Worm (Caenorhabditis elegans) whole organism, early embryonic: Measurements from ENCODE around the gene fbxb-20.
"Not testable (repeated sequence)": the region's sequence is repeated elsewhere in the genome, so short reads cannot be mapped to it uniquely, and the experiment has no call there.

ENCODE experiments used
- B0310.2 ChIP-seq: sonication (generic microtip); optimal IDR thresholded peaks from 2 replicates; lab custom pipeline; 2016; ENCODE audit warnings: mild to moderate bottlenecking, missing genetic modification characterization, missing compliant biosample characterization
- F13C5.2 ChIP-seq: sonication (generic microtip); optimal IDR thresholded peaks from 2 replicates; lab custom pipeline; 2017; ENCODE audit warnings: mild to moderate bottlenecking, missing genetic modification characterization, inconsistent platforms, missing compliant biosample characterization
- aly-1 ChIP-seq: sonication (generic microtip); optimal IDR thresholded peaks from 2 replicates; lab custom pipeline; 2016; ENCODE audit warnings: missing genetic modification characterization, missing compliant biosample characterization
- ama-1 ChIP-seq: fragments of 150-350 bp; optimal IDR thresholded peaks from 2 replicates; lab custom pipeline; 2014
- ceh-13 ChIP-seq: fragments of 200-800 bp; sonication (Bioruptor generic); optimal IDR thresholded peaks from 2 replicates; lab custom pipeline; 2018; ENCODE audit warnings: mild to moderate bottlenecking, missing genetic modification characterization, missing compliant biosample characterization
- ceh-36 ChIP-seq: sonication (generic microtip); optimal IDR thresholded peaks from 2 replicates; lab custom pipeline; 2016; ENCODE audit warnings: missing genetic modification characterization, inconsistent platforms, missing compliant biosample characterization
- ets-7 ChIP-seq: sonication (generic microtip); optimal IDR thresholded peaks from 2 replicates; lab custom pipeline; 2016; ENCODE audit warnings: missing genotype, missing genetic modification characterization, missing compliant biosample characterization
- flt-1 ChIP-seq: fragments of 200-800 bp; sonication (Bioruptor generic); IDR thresholded peaks from 2 replicates; pipeline ENCODE4 v1.3.6; 2022; ENCODE audit warnings: missing genetic modification characterization, missing compliant biosample characterization
- hmbx-1 ChIP-seq: sonication (generic microtip); optimal IDR thresholded peaks from 2 replicates; lab custom pipeline; 2016; ENCODE audit warnings: mild to moderate bottlenecking, missing genetic modification characterization, missing compliant biosample characterization
- hmg-4 ChIP-seq: fragments of 200-800 bp; sonication (Bioruptor generic); optimal IDR thresholded peaks from 2 replicates; lab custom pipeline; 2018; ENCODE audit warnings: mild to moderate bottlenecking, missing genetic modification characterization, missing compliant biosample characterization
- hnd-1 ChIP-seq: sonication (generic microtip); optimal IDR thresholded peaks from 2 replicates; lab custom pipeline; 2016; ENCODE audit warnings: missing genetic modification characterization, missing compliant biosample characterization
- pes-1 ChIP-seq: fragments of 200-800 bp; sonication (Bioruptor generic); IDR thresholded peaks from 2 replicates; pipeline ENCODE4 v1.3.6; 2022; ENCODE audit warnings: missing genetic modification reagents, missing genetic modification characterization, missing compliant biosample characterization
- scrt-1 ChIP-seq: fragments of 200-800 bp; sonication (Bioruptor generic); IDR thresholded peaks from 2 replicates; pipeline ENCODE4 v1.3.6; 2022; ENCODE audit warnings: missing genetic modification characterization, missing compliant biosample characterization
- sea-1 ChIP-seq: fragments of 200-800 bp; sonication (Bioruptor generic); conservative IDR thresholded peaks from 2 replicates; pipeline ENCODE4 v1.3.6; 2022; ENCODE audit warnings: missing genetic modification characterization, missing compliant biosample characterization
- tbx-11 ChIP-seq: fragments of 200-800 bp; sonication (Bioruptor generic); IDR thresholded peaks from 2 replicates; pipeline ENCODE4 v1.3.6; 2022; ENCODE audit warnings: missing genetic modification characterization, missing compliant biosample characterization
- tbx-37 ChIP-seq: fragments of 200-800 bp; sonication (Bioruptor generic); conservative IDR thresholded peaks from 2 replicates; pipeline ENCODE4 v1.3.6; 2022; ENCODE audit warnings: missing genetic modification reagents, missing genetic modification characterization, missing compliant biosample characterization
- tra-4 ChIP-seq: sonication (generic microtip); optimal IDR thresholded peaks from 2 replicates; lab custom pipeline; 2017; ENCODE audit warnings: missing genetic modification characterization, missing compliant biosample characterization

Gene fbxb-20

DNA sequence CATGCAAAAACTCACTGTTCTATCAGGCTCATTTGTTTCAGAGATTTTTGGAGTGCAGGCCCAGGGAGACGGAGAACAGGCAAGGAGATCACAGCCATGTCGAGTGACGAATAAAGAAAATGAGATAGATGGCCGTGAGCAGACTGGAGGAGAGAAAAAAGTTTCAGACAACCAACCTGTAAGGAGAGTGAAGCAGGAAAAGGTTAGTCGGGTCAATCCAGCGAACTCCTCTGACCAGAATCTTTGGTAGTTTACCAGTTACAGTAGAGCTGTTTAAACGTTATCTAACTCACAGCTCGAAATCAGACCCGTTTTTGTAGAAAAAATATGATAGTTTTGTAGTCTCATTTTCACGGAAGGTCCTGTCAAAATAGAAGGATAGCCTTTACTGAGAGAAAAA is 1.6 kb downstream of the fbxb-20 start, which contains the start of gene fbxb-21:
fbxb-21 (minus strand) TSS at position 101 of the 400 bp plus-strand sequence.
- TF ChIP-seq hmbx-1 (tag; lab: Kevin White, UChicago) (no peak), ets-7 (no peak), ama-1 (no peak), ceh-36 (no peak), tbx-37 (GFP tag; lab: Robert Waterston, UW) (no peak), F13C5.2 (tag; lab: Kevin White, UChicago) (no peak), pes-1 (GFP tag; lab: Robert Waterston, UW) (no peak), tra-4 (tag; lab: Kevin White, UChicago) (no peak), hmg-4 (GFP tag; lab: Kevin White, UChicago) (no peak)

DNA sequence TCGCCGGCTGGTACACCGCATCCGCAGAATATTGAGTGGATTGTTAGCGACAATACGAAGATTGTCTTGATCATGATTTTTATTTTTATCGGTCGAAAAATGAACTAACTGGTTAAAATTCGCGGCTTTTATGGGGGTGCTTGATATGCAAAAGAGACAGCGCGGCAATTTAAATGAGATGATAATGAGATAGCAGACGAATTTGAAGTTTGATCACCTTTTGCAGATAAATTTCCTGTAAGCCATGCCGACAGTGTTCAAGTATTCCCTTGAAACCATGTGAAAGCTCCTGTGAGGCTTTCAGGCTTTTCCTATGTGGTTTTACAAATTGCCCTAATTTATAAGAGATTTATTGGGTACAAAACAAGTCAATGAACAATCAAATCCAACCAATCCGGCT is 4.2 kb downstream of the fbxb-20 start, which contains the start of gene ZC204.17:
ZC204.17 (minus strand) TSS at position 101 of the 400 bp plus-strand sequence.
- TF ChIP-seq hmg-4 (GFP tag; lab: Kevin White, UChicago), result no peak
- no peak for TF ChIP-seq sea-1
- TF ChIP-seq F13C5.2 (tag; lab: Kevin White, UChicago), result no peak
- no peak for TF ChIP-seq ceh-36
- no peak for TF ChIP-seq B0310.2 (tag; lab: Kevin White, UChicago)
- TF ChIP-seq hnd-1 (tag; lab: Kevin White, UChicago), result no peak
- TF ChIP-seq tbx-11 (GFP tag; lab: Robert Waterston, UW), result no peak
- TF ChIP-seq tbx-37 (GFP tag; lab: Robert Waterston, UW), result no peak
- no peak for TF ChIP-seq aly-1
- TF ChIP-seq ceh-13 (GFP tag; lab: Kevin White, UChicago), result no peak

DNA sequence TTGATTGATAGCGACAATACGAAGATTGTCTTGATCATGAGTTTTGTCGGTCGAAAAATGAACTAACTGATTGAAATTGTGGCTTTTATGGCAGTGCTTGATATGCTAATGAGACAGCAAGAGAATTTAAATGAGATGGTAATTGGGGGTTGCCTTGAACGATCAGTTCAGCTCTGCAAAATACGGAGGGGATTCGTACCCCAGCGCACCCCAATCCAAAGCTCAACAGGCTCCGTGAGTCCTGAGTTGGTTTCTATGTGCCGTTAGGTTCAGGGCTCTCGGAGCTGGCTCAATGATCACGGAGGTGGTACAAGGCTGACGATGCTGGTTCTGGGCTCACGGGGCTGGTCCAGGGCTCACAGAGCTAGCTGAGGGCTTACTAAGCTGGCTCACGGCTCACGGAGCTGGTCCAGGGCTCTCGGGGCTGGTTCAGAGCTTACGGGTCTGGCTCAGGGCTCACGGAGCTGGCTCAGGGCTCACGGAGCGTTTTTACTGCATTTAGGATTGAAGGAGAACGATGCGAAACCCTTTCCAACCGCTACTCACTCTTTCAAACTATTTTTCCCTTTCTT is 5.5 kb downstream of the fbxb-20 start, which contains the start of gene ZC204.6:
ZC204.6 (minus strand) TSS at position 51 of the 572 bp plus-strand sequence.
- no peak for TF ChIP-seq flt-1 (GFP tag; lab: Robert Waterston, UW)
- TF ChIP-seq ama-1, result no peak
- no peak for TF ChIP-seq tbx-37 (GFP tag; lab: Robert Waterston, UW)
- TF ChIP-seq scrt-1, result no peak
- TF ChIP-seq ceh-36, result no peak
- TF ChIP-seq F13C5.2 (tag; lab: Kevin White, UChicago), result no peak
- TF ChIP-seq hmg-4 (GFP tag; lab: Kevin White, UChicago), result no peak
- no peak for TF ChIP-seq tbx-11 (GFP tag; lab: Robert Waterston, UW)
- no peak for TF ChIP-seq tra-4 (tag; lab: Kevin White, UChicago)
- no peak for TF ChIP-seq hnd-1 (tag; lab: Kevin White, UChicago)
- no peak for TF ChIP-seq ets-7

DNA sequence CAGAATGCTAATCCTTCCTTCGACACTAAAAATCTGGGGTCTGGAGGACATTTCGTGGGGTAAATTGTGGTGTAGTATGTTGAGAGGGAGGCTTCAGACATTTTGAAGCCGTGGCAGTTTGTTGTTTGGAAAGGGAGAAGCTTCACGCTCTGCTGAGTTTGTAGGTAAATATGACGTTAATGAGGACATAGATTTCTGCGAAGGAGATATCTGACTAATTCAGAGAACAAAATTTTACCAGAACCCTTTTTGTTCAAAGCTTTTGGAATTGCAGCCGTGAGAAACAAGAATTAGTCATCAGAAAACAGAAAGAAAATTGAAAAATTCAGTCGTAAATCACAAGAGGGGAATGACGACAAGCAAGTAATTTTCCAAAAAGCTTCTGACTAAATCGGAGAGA is 9.9 kb downstream of the fbxb-20 start, which contains the start of gene srh-72:
srh-72 (minus strand) TSS at position 101 of the 400 bp plus-strand sequence.
- TF ChIP-seq ama-1, result no peak
- no peak for TF ChIP-seq hmg-4 (GFP tag; lab: Kevin White, UChicago)
- TF ChIP-seq F13C5.2 (tag; lab: Kevin White, UChicago), result no peak
- TF ChIP-seq tbx-37 (GFP tag; lab: Robert Waterston, UW), result no peak
- no peak for TF ChIP-seq hmbx-1 (tag; lab: Kevin White, UChicago)
- TF ChIP-seq flt-1 (GFP tag; lab: Robert Waterston, UW), result no peak
- TF ChIP-seq ceh-36, result no peak
- TF ChIP-seq ceh-13 (GFP tag; lab: Kevin White, UChicago), result no peak
- no peak for TF ChIP-seq tbx-11 (GFP tag; lab: Robert Waterston, UW)
- TF ChIP-seq B0310.2 (tag; lab: Kevin White, UChicago), result no peak
- no peak for TF ChIP-seq hnd-1 (tag; lab: Kevin White, UChicago)
- no peak for TF ChIP-seq ets-7
- TF ChIP-seq sea-1, result no peak

- TF ChIP-seq tbx-37 (GFP tag; lab: Robert Waterston, UW); tra-4 (tag; lab: Kevin White, UChicago); B0310.2 (tag; lab: Kevin White, UChicago): not testable (repeated sequence)
Measured at ce11 chrII:1636392-1636791, 14.0 kb downstream of the fbxb-20 start, which contains the start of gene srg-20. Gene srg-20 (plus strand): TSS chrII:1636692.

ce11 chrII:1635969-1636368 is 14.4 kb downstream of the fbxb-20 start:
- TF ChIP-seq scrt-1, result no peak
- no peak for TF ChIP-seq ceh-13 (GFP tag; lab: Kevin White, UChicago)

- TF ChIP-seq tra-4 (tag; lab: Kevin White, UChicago); B0310.2 (tag; lab: Kevin White, UChicago); tbx-11 (GFP tag; lab: Robert Waterston, UW): not testable (repeated sequence)
Measured at ce11 chrII:1633490-1633889, 16.9 kb downstream of the fbxb-20 start, which contains the start of gene C08E3.1. Gene C08E3.1 (plus strand): TSS chrII:1633790.

DNA sequence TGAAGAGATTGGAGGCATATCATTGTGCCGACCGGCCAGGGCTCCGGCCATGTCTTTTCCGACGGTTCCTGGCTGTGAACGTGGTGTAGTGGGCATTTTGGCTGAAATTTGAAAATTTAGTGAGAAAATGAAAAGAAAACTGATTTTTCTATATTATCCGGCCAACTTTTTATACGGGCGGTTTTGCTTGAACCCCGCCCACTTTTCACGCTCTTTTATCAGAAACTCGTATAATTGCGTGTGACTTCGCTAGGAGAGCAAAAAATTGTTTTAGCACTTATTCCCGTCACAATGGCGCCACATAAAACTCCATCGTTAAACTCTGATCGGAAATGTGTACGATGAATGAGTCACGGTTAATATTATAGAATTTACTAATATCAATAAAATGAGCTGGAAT is 18.2 kb downstream of the fbxb-20 start, which contains the start of gene C08E3.13:
C08E3.13 (minus strand) TSS at position 101 of the 400 bp plus-strand sequence.
- not testable (repeated sequence) for TF ChIP-seq sea-1; aly-1; B0310.2 (tag; lab: Kevin White, UChicago)

ce11 chrII:1627783-1628182 is 22.6 kb downstream of the fbxb-20 start, which contains the start of gene C08E3.15:
Gene C08E3.15 (minus strand): TSS chrII:1627883.
- TF ChIP-seq scrt-1; pes-1 (GFP tag; lab: Robert Waterston, UW); aly-1: not testable (repeated sequence)
